Worm (Caenorhabditis elegans) whole organism, late embryonic: ENCODE data around the gene T22C8.4.
A peak's percentile ranks its signal among the peaks of the same experiment; 100 is the strongest.

ENCODE experiments used
- C38D4.7 ChIP-seq: fragments of 200-800 bp; sonication (Bioruptor generic); optimal IDR thresholded peaks from 2 replicates; lab custom pipeline; 2018; ENCODE audit warnings: mild to moderate bottlenecking, missing genetic modification characterization, moderate library complexity, missing compliant biosample characterization
- F13H6.1 ChIP-seq: sonication (generic microtip); optimal IDR thresholded peaks from 2 replicates; lab custom pipeline; 2016; ENCODE audit warnings: missing genetic modification characterization, missing compliant biosample characterization
- K02D7.2 ChIP-seq: sonication (generic microtip); optimal IDR thresholded peaks from 2 replicates; lab custom pipeline; 2017; ENCODE audit warnings: mild to moderate bottlenecking, missing genetic modification characterization, missing compliant biosample characterization
- K09A11.1 ChIP-seq: sonication (generic microtip); optimal IDR thresholded peaks from 2 replicates; lab custom pipeline; 2017; ENCODE audit warnings: antibody characterized with exemption, mild to moderate bottlenecking, missing genetic modification characterization, missing compliant biosample characterization; ENCODE audit not compliant: insufficient read depth
- Y22D7AL.16 ChIP-seq: sonication (generic microtip); optimal IDR thresholded peaks from 2 replicates; lab custom pipeline; 2016; ENCODE audit warnings: missing genetic modification characterization, missing compliant biosample characterization
- ama-1 ChIP-seq: fragments of 150-350 bp; optimal IDR thresholded peaks from 2 replicates; lab custom pipeline; 2014
- ceh-14 ChIP-seq: sonication (generic microtip); optimal IDR thresholded peaks from 2 replicates; lab custom pipeline; 2016; ENCODE audit warnings: missing genotype, missing genetic modification characterization, missing compliant biosample characterization
- ceh-18 ChIP-seq: sonication (generic microtip); optimal IDR thresholded peaks from 2 replicates; lab custom pipeline; 2016; ENCODE audit warnings: missing genetic modification characterization, missing compliant biosample characterization
- ceh-19 ChIP-seq: fragments of 200-800 bp; sonication (Bioruptor generic); optimal IDR thresholded peaks from 2 replicates; lab custom pipeline; 2018; ENCODE audit warnings: mild to moderate bottlenecking, missing genetic modification characterization, missing compliant biosample characterization
- ceh-2 ChIP-seq: sonication (generic microtip); optimal IDR thresholded peaks from 2 replicates; lab custom pipeline; 2016; ENCODE audit warnings: missing genotype, missing genetic modification characterization, missing compliant biosample characterization
- ceh-22 ChIP-seq: sonication (generic microtip); optimal IDR thresholded peaks from 2 replicates; lab custom pipeline; 2017; ENCODE audit warnings: missing biosample characterization, missing genetic modification characterization
- ceh-30 ChIP-seq: fragments of 150-350 bp; optimal IDR thresholded peaks from 2 replicates; lab custom pipeline; 2014; ENCODE audit warnings: missing biosample characterization, missing genetic modification characterization
- ceh-31 ChIP-seq: sonication (generic microtip); optimal IDR thresholded peaks from 2 replicates; lab custom pipeline; 2016; ENCODE audit warnings: missing genetic modification characterization, missing compliant biosample characterization
- ceh-45 ChIP-seq: fragments of 200-800 bp; sonication (Bioruptor generic); IDR thresholded peaks from 2 replicates; pipeline ENCODE4 v1.3.6; 2022; ENCODE audit warnings: missing genetic modification reagents, missing genetic modification characterization, missing compliant biosample characterization
- ceh-48 ChIP-seq: sonication (generic microtip); optimal IDR thresholded peaks from 2 replicates; lab custom pipeline; 2016; ENCODE audit warnings: missing genetic modification characterization, inconsistent platforms, missing compliant biosample characterization
- ceh-6 ChIP-seq: fragments of 200-800 bp; sonication (Bioruptor generic); optimal IDR thresholded peaks from 2 replicates; lab custom pipeline; 2018; ENCODE audit warnings: mild to moderate bottlenecking, missing genetic modification characterization, missing compliant biosample characterization
- ceh-9 ChIP-seq: sonication (generic microtip); optimal IDR thresholded peaks from 2 replicates; lab custom pipeline; 2016; ENCODE audit warnings: mild to moderate bottlenecking, missing genetic modification characterization, inconsistent platforms, missing compliant biosample characterization
- dve-1 ChIP-seq: sonication (generic microtip); optimal IDR thresholded peaks from 2 replicates; lab custom pipeline; 2017; ENCODE audit warnings: antibody characterized with exemption, mild to moderate bottlenecking, missing genetic modification characterization, missing compliant biosample characterization
- ets-4 ChIP-seq: sonication (generic microtip); optimal IDR thresholded peaks from 2 replicates; lab custom pipeline; 2016; ENCODE audit warnings: missing genetic modification characterization, missing compliant biosample characterization
- eyg-1 ChIP-seq: sonication (generic microtip); optimal IDR thresholded peaks from 2 replicates; lab custom pipeline; 2016; ENCODE audit warnings: missing genotype, missing genetic modification characterization, missing compliant biosample characterization
- fax-1 ChIP-seq: sonication (generic microtip); optimal IDR thresholded peaks from 2 replicates; lab custom pipeline; 2016; ENCODE audit warnings: missing genotype, missing genetic modification characterization, missing compliant biosample characterization
- hlh-15 ChIP-seq: sonication (generic microtip); optimal IDR thresholded peaks from 2 replicates; lab custom pipeline; 2016; ENCODE audit warnings: missing genetic modification characterization, missing compliant biosample characterization
- hlh-30 ChIP-seq: sonication (generic microtip); optimal IDR thresholded peaks from 2 replicates; lab custom pipeline; 2017; ENCODE audit warnings: antibody characterized with exemption, missing genetic modification characterization, missing compliant biosample characterization; ENCODE audit not compliant: insufficient read depth
- hlh-6 ChIP-seq: sonication (generic microtip); optimal IDR thresholded peaks from 2 replicates; lab custom pipeline; 2016; ENCODE audit warnings: missing genotype, missing genetic modification characterization, missing compliant biosample characterization
- hlh-8 ChIP-seq: sonication (generic microtip); optimal IDR thresholded peaks from 2 replicates; lab custom pipeline; 2016; ENCODE audit warnings: missing genotype, missing genetic modification characterization, missing compliant biosample characterization
- lim-6 ChIP-seq: sonication (generic microtip); optimal IDR thresholded peaks from 2 replicates; lab custom pipeline; 2016; ENCODE audit warnings: missing genetic modification characterization, missing compliant biosample characterization
- madf-2 ChIP-seq: sonication (generic microtip); optimal IDR thresholded peaks from 2 replicates; lab custom pipeline; 2017; ENCODE audit warnings: missing genetic modification characterization, missing compliant biosample characterization
- nfya-1 ChIP-seq: sonication (generic microtip); optimal IDR thresholded peaks from 2 replicates; lab custom pipeline; 2017; ENCODE audit warnings: missing genetic modification characterization, mild to moderate bottlenecking, missing compliant biosample characterization, antibody characterized with exemption, moderate library complexity
- npax-4 ChIP-seq: sonication (generic microtip); optimal IDR thresholded peaks from 2 replicates; lab custom pipeline; 2016; ENCODE audit warnings: missing genetic modification characterization, missing compliant biosample characterization
- odd-2 ChIP-seq: sonication (generic microtip); optimal IDR thresholded peaks from 2 replicates; lab custom pipeline; 2017; ENCODE audit warnings: antibody characterized with exemption, mild to moderate bottlenecking, missing genetic modification characterization, missing compliant biosample characterization
- pax-1 ChIP-seq: fragments of 150-350 bp; optimal IDR thresholded peaks from 2 replicates; lab custom pipeline; 2014; ENCODE audit warnings: missing biosample characterization, missing genetic modification characterization
- pha-4 ChIP-seq: fragments of 150-350 bp; optimal IDR thresholded peaks from 2 replicates; lab custom pipeline; 2018; ENCODE audit warnings: missing biosample characterization, missing genetic modification reagents, missing genetic modification characterization
- pqm-1 ChIP-seq: sonication (generic microtip); optimal IDR thresholded peaks from 2 replicates; lab custom pipeline; 2016; ENCODE audit warnings: missing genetic modification characterization, missing compliant biosample characterization
- ref-2 ChIP-seq: sonication (generic microtip); optimal IDR thresholded peaks from 2 replicates; lab custom pipeline; 2016; ENCODE audit warnings: missing genetic modification characterization, missing compliant biosample characterization
- ttx-3 ChIP-seq: sonication (generic microtip); optimal IDR thresholded peaks from 2 replicates; lab custom pipeline; 2016; ENCODE audit warnings: missing genetic modification reagents, missing genetic modification characterization, missing compliant biosample characterization
- unc-42 ChIP-seq: sonication (generic microtip); optimal IDR thresholded peaks from 2 replicates; lab custom pipeline; 2016; ENCODE audit warnings: missing genotype, missing genetic modification characterization, missing compliant biosample characterization
- unc-55 ChIP-seq: sonication (generic microtip); optimal IDR thresholded peaks from 2 replicates; lab custom pipeline; 2017; ENCODE audit warnings: missing biosample characterization, missing genetic modification reagents, missing genetic modification characterization
- unc-86 ChIP-seq: sonication (generic microtip); optimal IDR thresholded peaks from 2 replicates; lab custom pipeline; 2016; ENCODE audit warnings: missing genetic modification characterization, missing compliant biosample characterization
- ztf-16 ChIP-seq: sonication (generic microtip); optimal IDR thresholded peaks from 2 replicates; lab custom pipeline; 2017; ENCODE audit warnings: missing genetic modification characterization, missing compliant biosample characterization

Gene T22C8.4

ce11 chrII:8589227-8589626 lies 34.1 kb downstream of the T22C8.4 start:
- TF ChIP-seq hlh-8 (no peak), ceh-31 (peak; percentile 81), K02D7.2 (tag; lab: Kevin White, UChicago) (no peak), ceh-30 (tag; lab: Kevin White, UChicago) (no peak), C38D4.7 (GFP tag; lab: Kevin White, UChicago) (no peak), unc-42 (tag; lab: Kevin White, UChicago) (peak; percentile 99), ceh-14 (tag; lab: Kevin White, UChicago) (peak; percentile 53)

ce11 chrII:8588442-8588841 lies 34.9 kb downstream of the T22C8.4 start:
- TF ChIP-seq unc-42 (tag; lab: Kevin White, UChicago) (peak; percentile 81), ama-1 (no peak)
- TF ChIP-seq, all 69 proteins: peak for 1

ce11 chrII:8587660-8588230 lies 35.6 kb downstream of the T22C8.4 start:
- TF ChIP-seq ceh-31 (peak; percentile 54), unc-42 (tag; lab: Kevin White, UChicago) (peak; percentile 96), pha-4 (tag; lab: Kevin White, UChicago) (no peak)

ce11 chrII:8585921-8586320 lies 37.4 kb downstream of the T22C8.4 start:
- TF ChIP-seq hlh-8 (no peak), hlh-6 (no peak)

- no peak for TF ChIP-seq odd-2 (tag; lab: Kevin White, UChicago)
- no peak for TF ChIP-seq ets-4 (tag; lab: Kevin White, UChicago)
- TF ChIP-seq pax-1 (tag; lab: Kevin White, UChicago) = no peak
- no peak for TF ChIP-seq ceh-45 (GFP tag; lab: Robert Waterston, UW)
- no peak for TF ChIP-seq ceh-31
- no peak for TF ChIP-seq ceh-6 (GFP tag; lab: Kevin White, UChicago)
- no peak for TF ChIP-seq ztf-16 (tag; lab: Kevin White, UChicago)
- TF ChIP-seq ceh-2 (tag; lab: Kevin White, UChicago) = no peak
- no peak for TF ChIP-seq F13H6.1 (tag; lab: Kevin White, UChicago)
- TF ChIP-seq ref-2 = no peak
- no peak for TF ChIP-seq Y22D7AL.16
- TF ChIP-seq ceh-48 = no peak
- no peak for TF ChIP-seq eyg-1 (tag; lab: Kevin White, UChicago)
- no peak for TF ChIP-seq madf-2 (tag; lab: Kevin White, UChicago)
- no peak for TF ChIP-seq dve-1 (tag; lab: Kevin White, UChicago)
- no peak for TF ChIP-seq K02D7.2 (tag; lab: Kevin White, UChicago)
- no peak for TF ChIP-seq ceh-18 (tag; lab: Kevin White, UChicago)
- TF ChIP-seq ceh-19 (GFP tag; lab: Kevin White, UChicago) = no peak
Measured at ce11 chrII:8585036-8585627, 38.2 kb downstream of the T22C8.4 start, which contains the start of gene F54C9.11. Gene F54C9.11 (minus strand): TSS chrII:8585086.

ce11 chrII:8583035-8583434 lies 40.3 kb downstream of the T22C8.4 start:
- TF ChIP-seq ref-2 (no peak), ceh-14 (tag; lab: Kevin White, UChicago) (no peak), ceh-22 (tag; lab: Kevin White, UChicago) (no peak), ceh-30 (tag; lab: Kevin White, UChicago) (no peak), eyg-1 (tag; lab: Kevin White, UChicago) (no peak), npax-4 (no peak), dve-1 (tag; lab: Kevin White, UChicago) (no peak), ama-1 (peak; percentile 33)

- TF ChIP-seq ceh-9 (tag; lab: Kevin White, UChicago) = no peak
- TF ChIP-seq ceh-48 = no peak
- no peak for TF ChIP-seq fax-1 (tag; lab: Kevin White, UChicago)
- no peak for TF ChIP-seq lim-6 (tag; lab: Kevin White, UChicago)
- no peak for TF ChIP-seq pqm-1
- TF ChIP-seq ttx-3 = no peak
- TF ChIP-seq K09A11.1 (tag; lab: Kevin White, UChicago) = no peak
- no peak for TF ChIP-seq unc-86
- no peak for TF ChIP-seq hlh-15
- TF ChIP-seq unc-55 (GFP tag; lab: Kevin White, UChicago) = no peak
- TF ChIP-seq hlh-30 (tag; lab: Kevin White, UChicago) = no peak
- TF ChIP-seq F13H6.1 (tag; lab: Kevin White, UChicago) = no peak
- TF ChIP-seq nfya-1 (tag; lab: Kevin White, UChicago) = no peak
Measured at ce11 chrII:8581700-8582099, 41.6 kb downstream of the T22C8.4 start, which contains the start of gene arl-1. Gene arl-1 (plus strand): TSS chrII:8582000.
